Fruit fly (Drosophila melanogaster): Measurements from ENCODE around the gene CG7768.

DNA sequence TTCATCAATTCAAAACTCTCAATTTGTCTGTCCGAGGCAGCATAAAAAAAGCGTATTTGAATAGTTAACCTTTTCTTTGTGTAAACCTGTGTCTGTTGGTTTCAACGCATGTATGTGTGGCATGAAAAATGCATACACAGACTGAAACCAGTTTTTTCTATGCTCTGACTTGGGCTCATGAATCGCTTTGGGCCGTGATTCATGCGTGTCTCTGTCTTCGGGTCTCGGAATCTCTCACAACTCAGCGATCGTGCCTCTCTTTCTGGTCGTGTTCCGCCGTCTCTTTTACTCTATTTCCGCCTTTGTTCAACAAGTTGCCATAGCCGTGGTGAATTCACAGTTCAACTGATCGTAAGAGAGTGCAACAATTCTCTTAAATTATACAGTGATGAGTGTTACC lies 17.0 kb upstream of the CG7768 start:
- TF ChIP-seq CG8478 (optimal IDR thresholded peaks at IDR 0.05) (no peak), psq (optimal IDR thresholded peaks at IDR 0.05) (no peak)
